Worm (Caenorhabditis elegans) whole organism, early embryonic: ENCODE data around the gene C17B7.8.

Source experiments
- B0310.2 ChIP-seq: sonication (generic microtip); optimal IDR thresholded peaks from 2 replicates; lab custom pipeline; 2016; ENCODE audit warnings: mild to moderate bottlenecking, missing genetic modification characterization, missing compliant biosample characterization
- aly-1 ChIP-seq: sonication (generic microtip); optimal IDR thresholded peaks from 2 replicates; lab custom pipeline; 2016; ENCODE audit warnings: missing genetic modification characterization, missing compliant biosample characterization
- ama-1 ChIP-seq: fragments of 150-350 bp; optimal IDR thresholded peaks from 2 replicates; lab custom pipeline; 2014
- ceh-13 ChIP-seq: fragments of 200-800 bp; sonication (Bioruptor generic); optimal IDR thresholded peaks from 2 replicates; lab custom pipeline; 2018; ENCODE audit warnings: mild to moderate bottlenecking, missing genetic modification characterization, missing compliant biosample characterization
- ets-7 ChIP-seq: sonication (generic microtip); optimal IDR thresholded peaks from 2 replicates; lab custom pipeline; 2016; ENCODE audit warnings: missing genotype, missing genetic modification characterization, missing compliant biosample characterization
- scrt-1 ChIP-seq: fragments of 200-800 bp; sonication (Bioruptor generic); IDR thresholded peaks from 2 replicates; pipeline ENCODE4 v1.3.6; 2022; ENCODE audit warnings: missing genetic modification characterization, missing compliant biosample characterization
- tbx-37 ChIP-seq: fragments of 200-800 bp; sonication (Bioruptor generic); conservative IDR thresholded peaks from 2 replicates; pipeline ENCODE4 v1.3.6; 2022; ENCODE audit warnings: missing genetic modification reagents, missing genetic modification characterization, missing compliant biosample characterization

ce11 chrV:3372673-3373072, 48.6 kb upstream of the C17B7.8 start, which contains the start of gene srx-121:
- TF ChIP-seq ama-1 (lab: Kevin White, UChicago) (no peak), scrt-1 (no peak), ets-7 (tag; lab: Kevin White, UChicago) (no peak), tbx-37 (GFP tag; lab: Robert Waterston, UW) (no peak), B0310.2 (tag; lab: Kevin White, UChicago) (no peak), ceh-13 (GFP tag; lab: Kevin White, UChicago) (no peak), aly-1 (tag; lab: Kevin White, UChicago) (no peak)
